Fruit fly (Drosophila melanogaster) whole organism, embryonic: ENCODE results near the gene CG15160.
A peak's percentile ranks its signal among the peaks of the same experiment; 100 is the strongest.

Source experiments
- CG10147 ChIP-seq: fragments of 200-800 bp; sonication (Bioruptor generic); optimal IDR thresholded peaks from 2 replicates; lab custom pipeline; 2019; ENCODE audit warnings: missing biosample characterization, mild to moderate bottlenecking, missing genetic modification characterization, moderate library complexity
- CG12155 ChIP-seq: fragments of 200-800 bp; sonication (Bioruptor generic); optimal IDR thresholded peaks from 3 replicates; lab custom pipeline; 2016; ENCODE audit warnings: missing biosample characterization, missing genetic modification characterization
- CG12942 ChIP-seq: fragments of 200-800 bp; sonication (Bioruptor generic); optimal IDR thresholded peaks from 3 replicates; lab custom pipeline; 2016; ENCODE audit warnings: missing biosample characterization, missing genetic modification characterization
- CG14860 ChIP-seq: fragments of 200-800 bp; sonication (Bioruptor generic); IDR thresholded peaks from 3 replicates; pipeline ENCODE4 v1.3.6; 2022; ENCODE audit warnings: missing biosample characterization, missing genetic modification characterization; ENCODE audit not compliant: partially characterized antibody
- CG15073 ChIP-seq: fragments of 200-800 bp; sonication (Bioruptor generic); optimal IDR thresholded peaks from 2 replicates; lab custom pipeline; 2016; ENCODE audit warnings: missing biosample characterization, missing genetic modification characterization
- CG15269 ChIP-seq: fragments of 200-800 bp; sonication (Bioruptor generic); optimal IDR thresholded peaks from 2 replicates; lab custom pipeline; 2018; ENCODE audit warnings: missing biosample characterization, mild to moderate bottlenecking, missing genetic modification characterization, moderate library complexity
- CG1647 ChIP-seq: fragments of 200-800 bp; sonication (Bioruptor generic); optimal IDR thresholded peaks from 3 replicates; lab custom pipeline; 2016; ENCODE audit warnings: missing biosample characterization, missing genetic modification characterization
- CG16863 ChIP-seq: fragments of 200-800 bp; sonication (Bioruptor generic); optimal IDR thresholded peaks from 3 replicates; lab custom pipeline; 2016; ENCODE audit warnings: missing biosample characterization, missing genetic modification characterization
- CG17359 ChIP-seq: fragments of 200-800 bp; sonication (Bioruptor generic); optimal IDR thresholded peaks from 3 replicates; lab custom pipeline; 2018; ENCODE audit warnings: missing biosample characterization, mild to moderate bottlenecking, missing genetic modification characterization, moderate library complexity
- CG18619 ChIP-seq: fragments of 200-800 bp; sonication (Bioruptor generic); optimal IDR thresholded peaks from 3 replicates; lab custom pipeline; 2017; ENCODE audit warnings: missing biosample characterization, mild to moderate bottlenecking, missing genetic modification characterization
- CG30431 ChIP-seq: fragments of 200-800 bp; sonication (Bioruptor generic); optimal IDR thresholded peaks from 2 replicates; lab custom pipeline; 2017; ENCODE audit warnings: missing biosample characterization, missing genetic modification characterization
- CG31365 ChIP-seq: fragments of 200-800 bp; sonication (Bioruptor generic); optimal IDR thresholded peaks from 2 replicates; lab custom pipeline; 2018; ENCODE audit warnings: missing biosample characterization, mild to moderate bottlenecking, missing genetic modification characterization
- CG42726 ChIP-seq: fragments of 200-800 bp; sonication (Bioruptor generic); IDR thresholded peaks from 2 replicates; pipeline ENCODE4 v1.3.6; 2022; ENCODE audit warnings: missing biosample characterization, missing genetic modification characterization; ENCODE audit not compliant: partially characterized antibody
- CG5245 ChIP-seq: fragments of 200-800 bp; sonication (Bioruptor generic); optimal IDR thresholded peaks from 3 replicates; lab custom pipeline; 2016; ENCODE audit warnings: missing biosample characterization, missing genetic modification characterization
- CG5953 ChIP-seq: fragments of 200-800 bp; sonication (Bioruptor generic); IDR thresholded peaks from 2 replicates; pipeline ENCODE4 v1.3.6; 2022; ENCODE audit warnings: missing biosample characterization, missing genetic modification characterization
- CG6791 ChIP-seq: fragments of 200-800 bp; sonication (Bioruptor generic); IDR thresholded peaks from 3 replicates; pipeline ENCODE4 v1.3.6; 2022; ENCODE audit warnings: missing biosample characterization, missing genetic modification characterization; ENCODE audit not compliant: partially characterized antibody
- CG6854 ChIP-seq: fragments of 200-800 bp; sonication (Bioruptor generic); optimal IDR thresholded peaks from 3 replicates; lab custom pipeline; 2017; ENCODE audit warnings: missing biosample characterization, mild to moderate bottlenecking, missing genetic modification characterization
- CG7357 ChIP-seq: fragments of 200-800 bp; sonication (Bioruptor generic); IDR thresholded peaks from 3 replicates; pipeline ENCODE4 v1.3.6; 2022; ENCODE audit warnings: missing biosample characterization, missing genetic modification characterization
- CG7786 ChIP-seq: fragments of 200-800 bp; sonication (Bioruptor generic); optimal IDR thresholded peaks from 2 replicates; lab custom pipeline; 2016; ENCODE audit warnings: missing biosample characterization, missing genetic modification characterization
- CG7928 ChIP-seq: fragments of 200-800 bp; sonication (Bioruptor generic); optimal IDR thresholded peaks from 2 replicates; lab custom pipeline; 2017; ENCODE audit warnings: missing biosample characterization, mild to moderate bottlenecking, missing genetic modification characterization
- CG8388 ChIP-seq: fragments of 200-800 bp; sonication (Bioruptor generic); optimal IDR thresholded peaks from 2 replicates; lab custom pipeline; 2019; ENCODE audit warnings: missing biosample characterization, mild to moderate bottlenecking, missing genetic modification characterization, moderate library complexity
- CG8924 ChIP-seq: fragments of 200-800 bp; optimal IDR thresholded peaks from 3 replicates; lab custom pipeline; 2019; ENCODE audit warnings: missing biosample characterization, mild to moderate bottlenecking, missing genetic modification characterization, moderate library complexity
- Camta ChIP-seq: fragments of 200-800 bp; sonication (Bioruptor generic); optimal IDR thresholded peaks from 2 replicates; lab custom pipeline; 2016; ENCODE audit warnings: missing biosample characterization, missing genetic modification characterization
- Fer3 ChIP-seq: fragments of 200-800 bp; sonication (Bioruptor generic); optimal IDR thresholded peaks from 2 replicates; lab custom pipeline; 2018; ENCODE audit warnings: missing biosample characterization, mild to moderate bottlenecking, missing genetic modification characterization, moderate library complexity
- H15 ChIP-seq: fragments of 200-800 bp; sonication (Bioruptor generic); IDR thresholded peaks from 3 replicates; pipeline ENCODE4 v1.3.6; 2022; ENCODE audit warnings: missing biosample characterization, missing genetic modification characterization
- Hmr ChIP-seq: fragments of 200-800 bp; sonication (Bioruptor generic); optimal IDR thresholded peaks from 3 replicates; lab custom pipeline; 2017; ENCODE audit warnings: mild to moderate bottlenecking, missing biosample characterization, missing genetic modification reagents, missing genetic modification characterization
- Lim3 ChIP-seq: fragments of 200-800 bp; sonication (Bioruptor generic); IDR thresholded peaks from 2 replicates; pipeline ENCODE4 v1.3.6; 2022; ENCODE audit warnings: missing biosample characterization, missing genetic modification characterization
- Mrtf ChIP-seq: fragments of 200-800 bp; sonication (Bioruptor generic); IDR thresholded peaks from 3 replicates; pipeline ENCODE4 v1.3.6; 2022; ENCODE audit warnings: missing biosample characterization, missing genetic modification characterization
- NC2β ChIP-seq: fragments of 200-800 bp; sonication (Bioruptor generic); optimal IDR thresholded peaks from 2 replicates; lab custom pipeline; 2016; ENCODE audit warnings: missing biosample characterization, missing genetic modification characterization
- Oaz ChIP-seq: fragments of 200-800 bp; sonication (Bioruptor generic); IDR thresholded peaks from 2 replicates; pipeline ENCODE4 v1.3.6; 2022; ENCODE audit warnings: missing biosample characterization, missing genetic modification characterization
- Scr ChIP-seq: fragments of 200-800 bp; sonication (Bioruptor generic); IDR thresholded peaks from 2 replicates; pipeline ENCODE4 v1.3.6; 2022; ENCODE audit warnings: missing biosample characterization, missing genetic modification characterization; ENCODE audit not compliant: partially characterized antibody
- Sin3A ChIP-seq: fragments of >200 bp; optimal IDR thresholded peaks from 2 replicates; lab custom pipeline; 2018
- bigmax ChIP-seq: fragments of 200-800 bp; sonication (Bioruptor generic); optimal IDR thresholded peaks from 2 replicates; lab custom pipeline; 2018; ENCODE audit warnings: missing biosample characterization, mild to moderate bottlenecking, missing genetic modification characterization
- btn ChIP-seq: fragments of 200-800 bp; sonication (Bioruptor generic); optimal IDR thresholded peaks from 2 replicates; lab custom pipeline; 2016; ENCODE audit warnings: missing biosample characterization, missing genetic modification characterization
- chinmo ChIP-seq: fragments of 200-800 bp; sonication (Bioruptor generic); IDR thresholded peaks from 4 replicates; pipeline ENCODE4 v1.3.6; 2022; ENCODE audit warnings: missing biosample characterization, missing genetic modification characterization; ENCODE audit not compliant: partially characterized antibody
- chn ChIP-seq: fragments of 200-800 bp; sonication (Bioruptor generic); optimal IDR thresholded peaks from 2 replicates; lab custom pipeline; 2016; ENCODE audit warnings: missing biosample characterization, missing genetic modification characterization
- cwo ChIP-seq: fragments of 200-800 bp; sonication (Bioruptor generic); optimal IDR thresholded peaks from 3 replicates; lab custom pipeline; 2017; ENCODE audit warnings: missing biosample characterization, missing genetic modification characterization, mild to moderate bottlenecking, moderate library complexity, missing genetic modification reagents
- dati ChIP-seq: fragments of 200-800 bp; sonication (Bioruptor generic); IDR thresholded peaks from 2 replicates; pipeline ENCODE4 v1.3.6; 2022; ENCODE audit warnings: missing biosample characterization, missing genetic modification characterization
- dpn ChIP-seq, 2 experiments: fragments of 200-800 bp; sonication (Bioruptor generic); optimal IDR thresholded peaks; 3 replicates each; lab custom pipeline; 2016; ENCODE audit warnings: missing biosample characterization in 2 of 2, missing genetic modification characterization in 2 of 2
- gce ChIP-seq: fragments of 200-800 bp; sonication (Bioruptor generic); IDR thresholded peaks from 3 replicates; pipeline ENCODE4 v1.3.6; 2022; ENCODE audit warnings: missing biosample characterization, missing genetic modification characterization
- kay ChIP-seq: fragments of 200-800 bp; sonication (Bioruptor generic); optimal IDR thresholded peaks from 2 replicates; lab custom pipeline; 2016; ENCODE audit warnings: missing biosample characterization, missing genetic modification characterization
- klu ChIP-seq: fragments of 200-800 bp; sonication (Bioruptor generic); IDR thresholded peaks from 2 replicates; pipeline ENCODE4 v1.3.6; 2022; ENCODE audit warnings: missing biosample characterization, missing genetic modification characterization
- luna ChIP-seq: fragments of 200-800 bp; sonication (Bioruptor generic); optimal IDR thresholded peaks from 2 replicates; lab custom pipeline; 2016; ENCODE audit warnings: missing biosample characterization, missing genetic modification characterization
- mirr ChIP-seq: fragments of 200-800 bp; sonication (Bioruptor generic); optimal IDR thresholded peaks from 3 replicates; lab custom pipeline; 2018; ENCODE audit warnings: missing biosample characterization, mild to moderate bottlenecking, missing genetic modification characterization
- oc ChIP-seq: fragments of 200-800 bp; sonication (Bioruptor generic); optimal IDR thresholded peaks from 2 replicates; lab custom pipeline; 2018; ENCODE audit warnings: missing biosample characterization, mild to moderate bottlenecking, missing genetic modification characterization, moderate library complexity
- prd ChIP-seq, 3 experiments: fragments of >200 bp in 2 of 3; fragments of 200-800 bp in 1 of 3; sonication (Bioruptor generic) in 1 of 3; optimal IDR thresholded peaks in 2 of 3; IDR thresholded peaks in 1 of 3; 2 replicates in 2 of 3; 3 replicates in 1 of 3; pipeline versions ENCODE4 v1.3.6 to Lab custom; 2017 to 2022; ENCODE audit warnings: missing biosample characterization in 1 of 3, missing genetic modification characterization in 1 of 3
- shn ChIP-seq: fragments of 200-800 bp; sonication (Bioruptor generic); optimal IDR thresholded peaks from 3 replicates; lab custom pipeline; 2016; ENCODE audit warnings: missing biosample characterization, missing genetic modification characterization
- sqz ChIP-seq: fragments of 200-800 bp; sonication (Bioruptor generic); optimal IDR thresholded peaks from 3 replicates; lab custom pipeline; 2018; ENCODE audit warnings: missing biosample characterization, mild to moderate bottlenecking, missing genetic modification characterization
- unpg ChIP-seq: fragments of 200-800 bp; sonication (Bioruptor generic); optimal IDR thresholded peaks from 3 replicates; lab custom pipeline; 2018; ENCODE audit warnings: missing biosample characterization, mild to moderate bottlenecking, missing genetic modification characterization, moderate library complexity
- yki ChIP-seq: fragments of >200 bp; optimal IDR thresholded peaks from 3 replicates; lab custom pipeline; 2018
- z ChIP-seq: fragments of 200-800 bp; sonication (Bioruptor generic); IDR thresholded peaks from 3 replicates; pipeline ENCODE4 v1.3.6; 2022; ENCODE audit warnings: missing biosample characterization, missing genetic modification characterization

Gene CG15160

dm6 chr2L:18626987-18627386, 36.3 kb downstream of the CG15160 start (continued):
- peak; percentile 47 for TF ChIP-seq CG8388 (GFP tag; lab: Kevin White, UChicago)
- peak; percentile 76 for TF ChIP-seq bigmax (GFP tag; lab: Kevin White, UChicago)
- TF ChIP-seq Lim3: no peak
- peak; percentile 68 for TF ChIP-seq shn
- peak; percentile 81 for TF ChIP-seq CG16863 (GFP tag; lab: Kevin White, UChicago)
- TF ChIP-seq CG42726 (GFP tag; lab: Robert Waterston, UW): no peak
- no peak for TF ChIP-seq chinmo (GFP tag; lab: Robert Waterston, UW)
- TF ChIP-seq cwo (GFP tag; lab: Kevin White, UChicago): peak; percentile 83
- peak; percentile 55 for TF ChIP-seq CG7928
- peak; percentile 82 for TF ChIP-seq CG1647 (GFP tag; lab: Kevin White, UChicago)
- TF ChIP-seq CG15073: no peak
- peak; percentile 76 for TF ChIP-seq CG8924 (tag; lab: Kevin White, UChicago)
- TF ChIP-seq mirr: peak; percentile 68
- TF ChIP-seq prd (optimal IDR thresholded peaks at IDR 0.05; lab: Kevin White, UChicago): no peak
- peak; percentile 47; the same call in 2 of the 3 replicates for TF ChIP-seq prd (GFP tag; IDR thresholded peaks at IDR 0.05; lab: Robert Waterston, UW)
- TF ChIP-seq oc (tag; lab: Kevin White, UChicago): peak; percentile 93
- peak; percentile 56; the same call in 1 of the 3 replicates for TF ChIP-seq Mrtf (GFP tag; lab: Robert Waterston, UW)
- peak; percentile 76 for TF ChIP-seq CG15269
- TF ChIP-seq Fer3 (tag; lab: Kevin White, UChicago): peak; percentile 80
- peak; percentile 62 for TF ChIP-seq luna (GFP tag; lab: Kevin White, UChicago)
- peak; percentile 86 for TF ChIP-seq NC2β (GFP tag; lab: Kevin White, UChicago)
- TF ChIP-seq CG5245: peak; percentile 42
- TF ChIP-seq CG14860: no peak
- peak; percentile 85 for TF ChIP-seq CG17359
- peak; percentile 74 for TF ChIP-seq CG6854 (GFP tag; lab: Kevin White, UChicago)
- TF ChIP-seq Sin3A (lab: Kevin White, UChicago): no peak
- peak; percentile 57 for TF ChIP-seq CG12155 (GFP tag; lab: Kevin White, UChicago)
- TF ChIP-seq dati (GFP tag; lab: Robert Waterston, UW): no peak
- TF ChIP-seq chn: peak; percentile 33
- TF ChIP-seq CG18619 (GFP tag; lab: Kevin White, UChicago): peak; percentile 86
- peak; percentile 56 to 80 for TF ChIP-seq dpn (GFP tag; optimal IDR thresholded peaks at IDR 0.05; lab: Kevin White, UChicago)
- TF ChIP-seq btn (GFP tag; lab: Kevin White, UChicago): peak; percentile 65
- TF ChIP-seq CG10147 (GFP tag; lab: Kevin White, UChicago): peak; percentile 71
- TF ChIP-seq unpg (GFP tag; lab: Kevin White, UChicago): peak; percentile 79
- TF ChIP-seq H15 (GFP tag; lab: Robert Waterston, UW): no peak
- TF ChIP-seq CG30431 (GFP tag; lab: Kevin White, UChicago): no peak
- TF ChIP-seq CG6791 (GFP tag; lab: Robert Waterston, UW): no peak
- no peak for TF ChIP-seq klu (GFP tag; lab: Robert Waterston, UW)
- TF ChIP-seq yki: no peak
- TF ChIP-seq Camta (GFP tag; lab: Kevin White, UChicago): peak; percentile 88
- TF ChIP-seq z (GFP tag; lab: Robert Waterston, UW): peak; percentile 44; the same call in 2 of the 3 replicates
- TF ChIP-seq Hmr (GFP tag; lab: Kevin White, UChicago): peak; percentile 96
- peak; percentile 27 for TF ChIP-seq sqz (GFP tag; lab: Kevin White, UChicago)
- peak; percentile 72 for TF ChIP-seq CG7786 (GFP tag; lab: Kevin White, UChicago)
- TF ChIP-seq Oaz (GFP tag; lab: Robert Waterston, UW): no peak
- TF ChIP-seq CG12942 (GFP tag; lab: Kevin White, UChicago): peak; percentile 70
- peak; percentile 79 for TF ChIP-seq kay
- TF ChIP-seq gce (GFP tag; lab: Robert Waterston, UW): peak; percentile 55; the same call in 1 of the 3 replicates
- peak; percentile 68; the same call in 1 of the 2 replicates for TF ChIP-seq CG5953 (GFP tag; lab: Robert Waterston, UW)
- TF ChIP-seq CG31365 (tag; lab: Kevin White, UChicago): peak; percentile 65
- no peak for TF ChIP-seq CG7357 (GFP tag; lab: Robert Waterston, UW)
- TF ChIP-seq Scr (GFP tag; lab: Robert Waterston, UW): no peak
